Worm (Caenorhabditis elegans) whole organism, L4 larva: ENCODE results near the gene K09A9.8.

Source experiments
- aha-1 ChIP-seq: fragments of 150-350 bp; peaks from one replicate; lab custom pipeline; 2014; ENCODE audit warnings: missing biosample characterization, missing genetic modification characterization
- ceh-62 ChIP-seq: sonication (generic microtip); optimal IDR thresholded peaks from 2 replicates; lab custom pipeline; 2017; ENCODE audit warnings: missing biosample characterization, missing genetic modification characterization
- egl-27 ChIP-seq: sonication (generic microtip); optimal IDR thresholded peaks from 3 replicates; lab custom pipeline; 2017; ENCODE audit warnings: missing biosample characterization, missing genetic modification reagents, missing genetic modification characterization

DNA sequence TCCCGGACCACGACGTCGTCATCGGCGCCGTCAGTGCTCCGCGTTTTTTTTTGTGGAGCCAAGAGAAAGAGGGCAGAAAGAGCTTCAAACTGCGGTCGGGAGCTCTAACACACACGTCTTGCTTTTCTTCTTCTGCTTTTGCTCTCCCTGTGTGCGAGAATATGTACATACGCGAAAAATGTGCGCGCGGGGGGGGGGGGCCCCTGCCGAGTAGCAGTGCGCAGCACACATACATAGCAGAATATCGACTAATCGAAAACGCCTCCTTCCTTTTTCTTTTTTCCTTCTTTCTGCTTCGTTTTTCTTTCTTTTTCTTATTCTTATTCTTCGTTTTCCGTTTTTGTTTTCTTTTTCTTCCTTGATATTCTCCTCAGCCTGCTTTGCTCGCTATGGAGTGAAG lies 30.3 kb downstream of the K09A9.8 start:
- TF ChIP-seq egl-27 (tag; lab: Kevin White, UChicago) = no peak
- no peak for TF ChIP-seq ceh-62 (tag; lab: Kevin White, UChicago)
- peak; percentile 58 for TF ChIP-seq aha-1
